Worm (Caenorhabditis elegans) whole organism, L4/young adult: ENCODE results near the gene syd-1.

ENCODE experiments used
- dao-5 ChIP-seq: sonication (generic microtip); optimal IDR thresholded peaks from 2 replicates; lab custom pipeline; 2016; ENCODE audit warnings: missing genotype, missing genetic modification characterization, moderate library complexity, missing compliant biosample characterization
- him-1 ChIP-seq: sonication (generic microtip); optimal IDR thresholded peaks from 2 replicates; lab custom pipeline; 2016; ENCODE audit warnings: missing genotype, missing genetic modification reagents, missing genetic modification characterization, missing compliant biosample characterization

DNA sequence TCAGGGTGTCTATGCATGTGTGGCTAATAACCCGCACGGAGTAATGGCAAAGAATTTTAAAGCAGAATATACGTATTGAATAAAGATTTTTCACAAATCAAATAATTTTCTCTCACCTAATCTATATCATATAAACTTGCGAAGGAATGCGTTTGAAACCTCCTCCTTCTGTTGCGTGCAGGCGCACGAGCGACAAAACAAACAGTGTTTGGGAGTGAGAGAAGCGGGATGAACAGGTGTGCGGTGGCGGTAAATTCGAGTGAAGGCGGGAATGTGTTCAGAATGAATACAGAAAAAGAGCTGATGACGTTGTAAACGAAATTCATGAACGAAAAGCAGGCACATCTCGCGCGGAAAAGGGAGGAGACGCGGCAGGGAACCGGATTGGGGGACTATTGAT lies 19.6 kb upstream of the syd-1 start:
- TF ChIP-seq him-1 (tag; lab: Kevin White, UChicago) (no peak), dao-5 (tag; lab: Kevin White, UChicago) (no peak)
